Fruit fly (Drosophila melanogaster) whole organism, embryonic: Measurements from ENCODE around the gene tj.
A peak's percentile ranks its signal among the peaks of the same experiment; 100 is the strongest.

Source experiments
- CG10147 ChIP-seq: fragments of 200-800 bp; sonication (Bioruptor generic); optimal IDR thresholded peaks from 2 replicates; lab custom pipeline; 2019; ENCODE audit warnings: missing biosample characterization, mild to moderate bottlenecking, missing genetic modification characterization, moderate library complexity
- CG11456 ChIP-seq: fragments of 200-800 bp; sonication (Bioruptor generic); IDR thresholded peaks from 3 replicates; pipeline ENCODE4 v1.3.6; 2022; ENCODE audit warnings: missing biosample characterization, missing genetic modification characterization
- CG12769 ChIP-seq: fragments of 200-800 bp; sonication (Bioruptor generic); optimal IDR thresholded peaks from 2 replicates; lab custom pipeline; 2019; ENCODE audit warnings: missing biosample characterization, mild to moderate bottlenecking, missing genetic modification characterization, moderate library complexity
- CG14860 ChIP-seq: fragments of 200-800 bp; sonication (Bioruptor generic); IDR thresholded peaks from 3 replicates; pipeline ENCODE4 v1.3.6; 2022; ENCODE audit warnings: missing biosample characterization, missing genetic modification characterization; ENCODE audit not compliant: partially characterized antibody
- CG15073 ChIP-seq: fragments of 200-800 bp; sonication (Bioruptor generic); optimal IDR thresholded peaks from 2 replicates; lab custom pipeline; 2016; ENCODE audit warnings: missing biosample characterization, missing genetic modification characterization
- CG15479 ChIP-seq: fragments of 200-800 bp; sonication (Bioruptor generic); optimal IDR thresholded peaks from 3 replicates; lab custom pipeline; 2019; ENCODE audit warnings: missing biosample characterization, mild to moderate bottlenecking, missing genetic modification characterization, moderate library complexity
- CG18599 ChIP-seq: fragments of 200-800 bp; sonication (Bioruptor generic); optimal IDR thresholded peaks from 3 replicates; lab custom pipeline; 2017; ENCODE audit warnings: missing biosample characterization, missing genetic modification characterization, mild to moderate bottlenecking, moderate library complexity, missing genetic modification reagents
- CG2678 ChIP-seq: fragments of 200-800 bp; sonication (Bioruptor generic); optimal IDR thresholded peaks from 3 replicates; lab custom pipeline; 2019; ENCODE audit warnings: missing biosample characterization, mild to moderate bottlenecking, missing genetic modification characterization, moderate library complexity
- CG31441 ChIP-seq: fragments of 200-800 bp; sonication (Bioruptor generic); IDR thresholded peaks from 2 replicates; pipeline ENCODE4 v1.3.6; 2022; ENCODE audit warnings: missing biosample characterization, missing genetic modification characterization
- CG4360 ChIP-seq: fragments of 200-800 bp; sonication (Bioruptor generic); IDR thresholded peaks from 2 replicates; pipeline ENCODE4 v1.3.6; 2022; ENCODE audit warnings: missing biosample characterization, missing genetic modification characterization
- CG6272 ChIP-seq: fragments of 200-800 bp; sonication (Bioruptor generic); IDR thresholded peaks from 2 replicates; pipeline ENCODE4 v1.3.6; 2022; ENCODE audit warnings: missing biosample characterization, missing genetic modification characterization
- CG6683 ChIP-seq: fragments of 200-800 bp; sonication (Bioruptor generic); optimal IDR thresholded peaks from 2 replicates; lab custom pipeline; 2017; ENCODE audit warnings: missing biosample characterization, mild to moderate bottlenecking, missing genetic modification characterization, missing genetic modification reagents
- CG8388 ChIP-seq: fragments of 200-800 bp; sonication (Bioruptor generic); optimal IDR thresholded peaks from 2 replicates; lab custom pipeline; 2019; ENCODE audit warnings: missing biosample characterization, mild to moderate bottlenecking, missing genetic modification characterization, moderate library complexity
- Doc3 ChIP-seq: fragments of 200-800 bp; sonication (Bioruptor generic); IDR thresholded peaks from 3 replicates; pipeline ENCODE4 v1.3.6; 2022; ENCODE audit warnings: missing biosample characterization, missing genetic modification characterization; ENCODE audit not compliant: partially characterized antibody
- Drgx ChIP-seq: fragments of 200-800 bp; sonication (Bioruptor generic); IDR thresholded peaks from 2 replicates; pipeline ENCODE4 v1.3.6; 2022; ENCODE audit warnings: missing biosample characterization, missing genetic modification characterization
- Hsf ChIP-seq: fragments of 200-800 bp; sonication (Bioruptor generic); optimal IDR thresholded peaks from 3 replicates; lab custom pipeline; 2016; ENCODE audit warnings: missing biosample characterization, missing genetic modification characterization
- Med ChIP-seq: fragments of 200-800 bp; sonication (Bioruptor generic); peaks from one replicate; lab custom pipeline; 2016; ENCODE audit warnings: missing biosample characterization, missing genetic modification characterization, mild to moderate bottlenecking, inconsistent platforms, moderate library complexity
- NfI ChIP-seq: fragments of 200-800 bp; sonication (Bioruptor generic); optimal IDR thresholded peaks from 3 replicates; lab custom pipeline; 2018; ENCODE audit warnings: missing biosample characterization, mild to moderate bottlenecking, missing genetic modification characterization, moderate library complexity
- Sry-β ChIP-seq: fragments of 200-800 bp; sonication (Bioruptor generic); optimal IDR thresholded peaks from 2 replicates; lab custom pipeline; 2018; ENCODE audit warnings: missing biosample characterization, mild to moderate bottlenecking, missing genetic modification characterization, moderate library complexity
- Xrp1 ChIP-seq: fragments of 200-800 bp; sonication (Bioruptor generic); IDR thresholded peaks from 2 replicates; pipeline ENCODE4 v1.3.6; 2022; ENCODE audit warnings: missing biosample characterization, missing genetic modification characterization
- bbx ChIP-seq: fragments of 200-800 bp; sonication (Bioruptor generic); IDR thresholded peaks from 2 replicates; pipeline ENCODE4 v1.3.6; 2022; ENCODE audit warnings: missing biosample characterization, missing genetic modification characterization; ENCODE audit not compliant: partially characterized antibody
- cad ChIP-seq: fragments of >200 bp; optimal IDR thresholded peaks from 2 replicates; lab custom pipeline; 2017; ENCODE audit warnings: missing biosample characterization, missing genetic modification characterization
- crol ChIP-seq: fragments of 200-800 bp; sonication (Bioruptor generic); IDR thresholded peaks from 2 replicates; pipeline ENCODE4 v1.3.6; 2022; ENCODE audit warnings: missing biosample characterization, missing genetic modification characterization
- grau ChIP-seq: fragments of 200-800 bp; optimal IDR thresholded peaks from 3 replicates; lab custom pipeline; 2019; ENCODE audit warnings: missing biosample characterization, mild to moderate bottlenecking, missing genetic modification characterization, moderate library complexity
- hb ChIP-seq: fragments of 200-800 bp; sonication (Bioruptor generic); IDR thresholded peaks from 3 replicates; pipeline ENCODE4 v1.3.6; 2022; ENCODE audit warnings: missing biosample characterization, missing genetic modification characterization; ENCODE audit not compliant: partially characterized antibody
- ind ChIP-seq: fragments of 200-800 bp; sonication (Bioruptor generic); optimal IDR thresholded peaks from 3 replicates; lab custom pipeline; 2016; ENCODE audit warnings: missing biosample characterization, missing genetic modification characterization
- jumu ChIP-seq: fragments of 200-800 bp; sonication (Bioruptor generic); optimal IDR thresholded peaks from 3 replicates; lab custom pipeline; 2016; ENCODE audit warnings: missing biosample characterization, missing genetic modification characterization
- kni ChIP-seq: fragments of 200-800 bp; sonication (Bioruptor generic); optimal IDR thresholded peaks from 3 replicates; lab custom pipeline; 2017; ENCODE audit warnings: mild to moderate bottlenecking, missing biosample characterization, missing genetic modification reagents, missing genetic modification characterization
- repo ChIP-seq: fragments of 200-800 bp; sonication (Bioruptor generic); optimal IDR thresholded peaks from 2 replicates; lab custom pipeline; 2016; ENCODE audit warnings: missing biosample characterization, missing genetic modification characterization
- row ChIP-seq: fragments of 200-800 bp; sonication (Bioruptor generic); IDR thresholded peaks from 3 replicates; pipeline ENCODE4 v1.3.6; 2022; ENCODE audit warnings: missing biosample characterization, missing genetic modification characterization
- sens ChIP-seq: fragments of 200-800 bp; sonication (Bioruptor generic); peaks from one replicate; lab custom pipeline; 2016; ENCODE audit warnings: missing biosample characterization, missing genetic modification characterization
- tio ChIP-seq: fragments of 200-800 bp; sonication (Bioruptor generic); optimal IDR thresholded peaks from 2 replicates; lab custom pipeline; 2017; ENCODE audit warnings: missing biosample characterization, missing genetic modification characterization, inconsistent platforms
- vvl ChIP-seq: fragments of 200-800 bp; sonication (Bioruptor generic); IDR thresholded peaks from 2 replicates; pipeline ENCODE4 v1.3.6; 2022; ENCODE audit warnings: missing biosample characterization, missing genetic modification characterization

Gene tj

dm6 chr2L:19439598-19440230, 24.4 kb upstream of the tj start (continued):
- peak; percentile 46 for TF ChIP-seq tio (GFP tag; lab: Kevin White, UChicago)
- TF ChIP-seq kni (GFP tag; lab: Kevin White, UChicago): peak; percentile 87
- TF ChIP-seq ind (GFP tag; lab: Kevin White, UChicago): peak; percentile 77
- no peak for TF ChIP-seq CG15073 (GFP tag; lab: Kevin White, UChicago)
- peak; percentile 56 for TF ChIP-seq CG10147 (GFP tag; lab: Kevin White, UChicago)
- TF ChIP-seq cad (GFP tag; lab: Kevin White, UChicago): no peak
- TF ChIP-seq CG4360 (GFP tag; lab: Robert Waterston, UW): no peak
- TF ChIP-seq CG18599 (GFP tag; lab: Kevin White, UChicago): peak; percentile 77
- peak; percentile 44; the same call in 1 of the 2 replicates for TF ChIP-seq CG6272 (GFP tag; lab: Robert Waterston, UW)
- peak; percentile 46 for TF ChIP-seq repo (GFP tag; lab: Kevin White, UChicago)
- TF ChIP-seq CG11456 (GFP tag; lab: Robert Waterston, UW): peak; percentile 71; the same call in 1 of the 3 replicates
- TF ChIP-seq jumu (GFP tag; lab: Kevin White, UChicago): peak; percentile 74
- peak; percentile 29 for TF ChIP-seq CG6683 (GFP tag; lab: Kevin White, UChicago)
- TF ChIP-seq CG14860: no peak
- peak; percentile 69 for TF ChIP-seq Hsf (GFP tag; lab: Kevin White, UChicago)

- TF ChIP-seq NfI (GFP tag; lab: Kevin White, UChicago) (no peak), CG8388 (GFP tag; lab: Kevin White, UChicago) (peak; percentile 93)
These were observed 23.8 kb upstream of the tj start for dm6 chr2L:19440285-19440684.

dm6 chr2L:19440732-19441131, 23.3 kb upstream of the tj start:
- TF ChIP-seq CG2678 (tag; lab: Kevin White, UChicago): no peak
- peak; percentile 64 for TF ChIP-seq CG12769 (tag; lab: Kevin White, UChicago)
- peak; percentile 38; the same call in 1 of the 3 replicates for TF ChIP-seq row (GFP tag; lab: Robert Waterston, UW)
- no peak for TF ChIP-seq Doc3 (GFP tag; lab: Robert Waterston, UW)
- TF ChIP-seq Sry-β (GFP tag; lab: Kevin White, UChicago): peak; percentile 60
- no peak for TF ChIP-seq Xrp1
- TF ChIP-seq crol (GFP tag; lab: Robert Waterston, UW): peak; percentile 20; the same call in 1 of the 2 replicates
- 0 out of 2 replicates have a peak, but pooled peaks have one; percentile 29 for TF ChIP-seq bbx (GFP tag; lab: Robert Waterston, UW)
- TF ChIP-seq Med (GFP tag; lab: Kevin White, UChicago): peak; percentile 36
- peak; percentile 49 for TF ChIP-seq grau
- no peak for TF ChIP-seq hb (GFP tag; lab: Robert Waterston, UW)
- TF ChIP-seq CG31441 (GFP tag; lab: Robert Waterston, UW): no peak
- TF ChIP-seq vvl: peak; percentile 34; the same call in 1 of the 2 replicates
- peak; percentile 26; the same call in 1 of the 2 replicates for TF ChIP-seq Drgx (GFP tag; lab: Robert Waterston, UW)
- peak; percentile 10 for TF ChIP-seq sens (GFP tag; lab: Kevin White, UChicago)

- TF ChIP-seq sens (GFP tag; lab: Kevin White, UChicago): peak; percentile 20
- no peak for TF ChIP-seq CG15479 (GFP tag; lab: Kevin White, UChicago)
These were observed 22.7 kb upstream of the tj start for dm6 chr2L:19441339-19441738.
